Worm (Caenorhabditis elegans): Measurements from ENCODE around the gene Y48E1C.1.
A peak's percentile ranks its signal among the peaks of the same experiment; 100 is the strongest.

- TF ChIP-seq mec-3 (tag; optimal IDR thresholded peaks at IDR 0.05; ENCODE audit: borderline replicate concordance) = no peak
- no peak for TF ChIP-seq hlh-6 (tag; optimal IDR thresholded peaks at IDR 0.05)
- no peak for TF ChIP-seq pha-4 (tag; optimal IDR thresholded peaks at IDR 0.05)
- TF ChIP-seq pqm-1 (tag; optimal IDR thresholded peaks at IDR 0.05) = peak; percentile 37
- TF ChIP-seq fkh-10 (GFP tag; optimal IDR thresholded peaks at IDR 0.05) = no peak
- TF ChIP-seq nfya-1 (tag; optimal IDR thresholded peaks at IDR 0.05) = peak; percentile 61
- no peak for TF ChIP-seq syd-9 (tag; optimal IDR thresholded peaks at IDR 0.05)
- no peak for TF ChIP-seq ceh-22 (tag; optimal IDR thresholded peaks at IDR 0.05)
- TF ChIP-seq ttx-3 (tag; optimal IDR thresholded peaks at IDR 0.05) = no peak
- TF ChIP-seq ama-1 (optimal IDR thresholded peaks at IDR 0.05) = peak; percentile 81
- TF ChIP-seq dmd-4 (tag; optimal IDR thresholded peaks at IDR 0.05; ENCODE audit: borderline replicate concordance) = no peak
Observed at ce11 chrII:13461604-13462375, 47.0 kb downstream of the Y48E1C.1 start.

All from whole organism, late embryonic.